Fruit fly (Drosophila melanogaster): ENCODE results near the gene ValRS-m.

ValRS-m gene

dm6 chr3L:8953199-8953956 lies 11.2 kb downstream of the ValRS-m start (continued):
- TF ChIP-seq Dref (GFP tag; IDR thresholded peaks at IDR 0.05) (peak; percentile 61), sim (GFP tag; IDR thresholded peaks at IDR 0.05) (no peak), gt (GFP tag; IDR thresholded peaks at IDR 0.05) (no peak), seq (GFP tag; IDR thresholded peaks at IDR 0.05) (no peak), GATAe (GFP tag; conservative IDR thresholded peaks at IDR 0.05) (no peak), CG1024 (GFP tag; IDR thresholded peaks at IDR 0.05) (no peak), Poxn (GFP tag; IDR thresholded peaks at IDR 0.05) (no peak), Antp (GFP tag; optimal IDR thresholded peaks at IDR 0.05) (peak; percentile 53), CG17385 (GFP tag; optimal IDR thresholded peaks at IDR 0.05) (peak; percentile 72), CG1529 (GFP tag; optimal IDR thresholded peaks at IDR 0.05) (peak; percentile 42), Ets65A (GFP tag) (peak; percentile 46), Atf6 (GFP tag; IDR thresholded peaks at IDR 0.05) (0 out of 2 replicates have a peak, but pooled peaks have one; percentile 17), oc (tag; optimal IDR thresholded peaks at IDR 0.05) (peak; percentile 27), grn (GFP tag; optimal IDR thresholded peaks at IDR 0.05) (no peak), D19A (tag; optimal IDR thresholded peaks at IDR 0.05) (peak; percentile 75), CG31365 (tag; optimal IDR thresholded peaks at IDR 0.05) (no peak), Nf-YC (tag; optimal IDR thresholded peaks at IDR 0.05) (peak; percentile 73), chif (GFP tag; optimal IDR thresholded peaks at IDR 0.05) (peak in 1 of 2 experiments; percentile 34), cas (GFP tag; IDR thresholded peaks at IDR 0.05) (no peak), gfzf (GFP tag; optimal IDR thresholded peaks at IDR 0.05) (no peak), aop (GFP tag; IDR thresholded peaks at IDR 0.05) (no peak), disco-r (GFP tag; optimal IDR thresholded peaks at IDR 0.05) (peak; percentile 57), Sry-δ (GFP tag; optimal IDR thresholded peaks at IDR 0.05) (peak; percentile 15), Dek (tag; optimal IDR thresholded peaks at IDR 0.05) (peak; percentile 74), CG11247 (GFP tag; IDR thresholded peaks at IDR 0.05) (no peak), CG5245 (GFP tag; optimal IDR thresholded peaks at IDR 0.05) (no peak), CG8765 (GFP tag; IDR thresholded peaks at IDR 0.05) (no peak), HLH3B (GFP tag; IDR thresholded peaks at IDR 0.05) (no peak), az2 (GFP tag; optimal IDR thresholded peaks at IDR 0.05) (peak; percentile 37), Lim3 (GFP tag; IDR thresholded peaks at IDR 0.05) (no peak), lov (optimal IDR thresholded peaks at IDR 0.05) (no peak), lov (GFP tag; IDR thresholded peaks at IDR 0.05) (no peak), tgo (GFP tag; IDR thresholded peaks at IDR 0.05) (peak; percentile 50; the same call in 2 of the 3 replicates), odd (GFP tag; optimal IDR thresholded peaks at IDR 0.05) (peak; percentile 76), Ptx1 (GFP tag; IDR thresholded peaks at IDR 0.05) (peak; percentile 41; the same call in 1 of the 2 replicates), fd102C (GFP tag; optimal IDR thresholded peaks at IDR 0.05) (no peak), CG8388 (GFP tag; optimal IDR thresholded peaks at IDR 0.05) (peak; percentile 56), CG10366 (GFP tag; IDR thresholded peaks at IDR 0.05) (no peak), unc-4 (GFP tag; IDR thresholded peaks at IDR 0.05; ENCODE audit: partially characterized antibody) (no peak), CG17912 (GFP tag; optimal IDR thresholded peaks at IDR 0.05) (no peak), insv (GFP tag; optimal IDR thresholded peaks at IDR 0.05) (peak in 1 of 2 experiments; percentile 19), pfk (GFP tag; optimal IDR thresholded peaks at IDR 0.05) (peak; percentile 11), tin (GFP tag; optimal IDR thresholded peaks at IDR 0.05) (no peak), CG18619 (GFP tag; optimal IDR thresholded peaks at IDR 0.05) (peak; percentile 53), CG2120 (GFP tag; optimal IDR thresholded peaks at IDR 0.05) (peak; percentile 70), B-H2 (GFP tag; optimal IDR thresholded peaks at IDR 0.05) (peak; percentile 18), NfI (GFP tag; optimal IDR thresholded peaks at IDR 0.05) (peak; percentile 51), CG32772 (GFP tag; IDR thresholded peaks at IDR 0.05) (no peak), Neu2 (GFP tag; optimal IDR thresholded peaks at IDR 0.05; ENCODE audit: borderline replicate concordance) (no peak), CG9876 (GFP tag; optimal IDR thresholded peaks at IDR 0.05) (no peak), gsb (GFP tag; IDR thresholded peaks at IDR 0.05) (no peak)

Measured in whole organism, embryonic.